Worm (Caenorhabditis elegans): Measurements from ENCODE around the gene Y6G8.16.

Gene Y6G8.16

ce11 chrV:17620266-17620665, 14.1 kb downstream of the Y6G8.16 start, which contains the start of gene Y6G8.8:
Y6G8.8 (plus strand) TSS chrV:17620566.
- no peak for TF ChIP-seq sdz-12 (GFP tag; optimal IDR thresholded peaks at IDR 0.05)
- no peak for TF ChIP-seq Y5F2A.4 (GFP tag; optimal IDR thresholded peaks at IDR 0.05)
- no peak for TF ChIP-seq snpc-4 (tag; optimal IDR thresholded peaks at IDR 0.05)
- no peak for TF ChIP-seq madf-9 (GFP tag; conservative IDR thresholded peaks at IDR 0.05)
- no peak for TF ChIP-seq lsy-2 (tag; optimal IDR thresholded peaks at IDR 0.05)
- no peak for TF ChIP-seq ceh-20 (GFP tag; IDR thresholded peaks at IDR 0.05)
- no peak for TF ChIP-seq nhr-6 (tag; optimal IDR thresholded peaks at IDR 0.05)
- TF ChIP-seq vab-7 (GFP tag; IDR thresholded peaks at IDR 0.05), result no peak
- no peak for TF ChIP-seq zfp-2 (tag; optimal IDR thresholded peaks at IDR 0.05)
- TF ChIP-seq nhr-42 (GFP tag; IDR thresholded peaks at IDR 0.05), result no peak
- no peak for TF ChIP-seq dve-1 (tag; optimal IDR thresholded peaks at IDR 0.05; ENCODE audit: insufficient read depth)
- no peak for TF ChIP-seq ceh-82 (tag; optimal IDR thresholded peaks at IDR 0.05)
- no peak for TF ChIP-seq nhr-237 (tag; optimal IDR thresholded peaks at IDR 0.05)
- TF ChIP-seq T26A8.4 (GFP tag; IDR thresholded peaks at IDR 0.05), result no peak
- TF ChIP-seq set-16 (GFP tag; IDR thresholded peaks at IDR 0.05), result no peak
- no peak for TF ChIP-seq spr-3 (GFP tag; optimal IDR thresholded peaks at IDR 0.05)
- no peak for TF ChIP-seq nhr-25 (tag; optimal IDR thresholded peaks at IDR 0.05; ENCODE audit: borderline replicate concordance, insufficient read depth)
- TF ChIP-seq mes-2 (tag; optimal IDR thresholded peaks at IDR 0.05; ENCODE audit: poor library complexity, severe bottlenecking), result no peak
- no peak for TF ChIP-seq lin-15B (tag; optimal IDR thresholded peaks at IDR 0.05)
- no peak for TF ChIP-seq daf-12 (tag; optimal IDR thresholded peaks at IDR 0.05)

- TF ChIP-seq nhr-28 (tag; optimal IDR thresholded peaks at IDR 0.05), result no peak
- no peak for TF ChIP-seq ceh-20 (GFP tag; IDR thresholded peaks at IDR 0.05)
- TF ChIP-seq ceh-82 (tag; optimal IDR thresholded peaks at IDR 0.05), result no peak
- no peak for TF ChIP-seq F49E8.2 (tag; optimal IDR thresholded peaks at IDR 0.05; ENCODE audit: borderline replicate concordance)
- TF ChIP-seq hif-1 (tag; optimal IDR thresholded peaks at IDR 0.05), result no peak
- no peak for TF ChIP-seq lim-7 (GFP tag; IDR thresholded peaks at IDR 0.05)
- no peak for TF ChIP-seq F37D6.2 (tag; optimal IDR thresholded peaks at IDR 0.05)
- no peak for TF ChIP-seq php-3 (GFP tag; IDR thresholded peaks at IDR 0.05)
These were observed 17.1 kb downstream of the Y6G8.16 start, which contains the start of gene F57G4.1 for ce11 chrV:17623230-17623629. F57G4.1 (plus strand) TSS chrV:17623530.

ce11 chrV:17624906-17625305, 18.8 kb downstream of the Y6G8.16 start, which contains the start of gene F57G4.11:
F57G4.11 (plus strand) TSS chrV:17625206.
- TF ChIP-seq attf-4 (tag; optimal IDR thresholded peaks at IDR 0.05) (no peak), T26A8.4 (GFP tag; IDR thresholded peaks at IDR 0.05) (no peak), F44E2.7 (GFP tag; IDR thresholded peaks at IDR 0.05) (no peak), madf-9 (GFP tag; conservative IDR thresholded peaks at IDR 0.05) (no peak), Y48G9A.11 (GFP tag; IDR thresholded peaks at IDR 0.05) (no peak), Y105C5A.15 (GFP tag; IDR thresholded peaks at IDR 0.05) (no peak), ces-1 (GFP tag; optimal IDR thresholded peaks at IDR 0.05) (no peak), lin-39 (tag; optimal IDR thresholded peaks at IDR 0.05) (no peak), sdz-12 (GFP tag; optimal IDR thresholded peaks at IDR 0.05) (no peak), mdl-1 (tag; optimal IDR thresholded peaks at IDR 0.05) (no peak), nhr-76 (tag; optimal IDR thresholded peaks at IDR 0.05) (no peak), dmd-6 (GFP tag; IDR thresholded peaks at IDR 0.05) (no peak), ama-1 (optimal IDR thresholded peaks at IDR 0.05) (no peak), dmd-9 (GFP tag; IDR thresholded peaks at IDR 0.05) (no peak), hlh-11 (tag; optimal IDR thresholded peaks at IDR 0.05) (no peak), ztf-11 (tag; optimal IDR thresholded peaks at IDR 0.05) (no peak)
